Fruit fly (Drosophila melanogaster) whole organism, embryonic: ENCODE data around the gene CG43085.

Experiments
- Bgb ChIP-seq: fragments of 200-800 bp; sonication (Bioruptor generic); IDR thresholded peaks from 2 replicates; pipeline ENCODE4 v1.3.6; 2022; ENCODE audit warnings: missing biosample characterization, missing genetic modification characterization; ENCODE audit not compliant: partially characterized antibody
- CG11247 ChIP-seq: fragments of 200-800 bp; sonication (Bioruptor generic); IDR thresholded peaks from 2 replicates; pipeline ENCODE4 v1.3.6; 2022; ENCODE audit warnings: missing biosample characterization, missing genetic modification characterization
- CG12391 ChIP-seq: fragments of 200-800 bp; sonication (Bioruptor generic); optimal IDR thresholded peaks from 3 replicates; lab custom pipeline; 2018; ENCODE audit warnings: missing biosample characterization, mild to moderate bottlenecking, missing genetic modification characterization, moderate library complexity
- CG13287 ChIP-seq: fragments of 200-800 bp; sonication (Bioruptor generic); IDR thresholded peaks from 2 replicates; pipeline ENCODE4 v1.3.6; 2022; ENCODE audit warnings: missing biosample characterization, missing genetic modification characterization; ENCODE audit not compliant: partially characterized antibody
- CG13894 ChIP-seq: fragments of 200-800 bp; sonication (Bioruptor generic); optimal IDR thresholded peaks from 3 replicates; lab custom pipeline; 2018; ENCODE audit warnings: missing biosample characterization, mild to moderate bottlenecking, missing genetic modification characterization, moderate library complexity
- CG15269 ChIP-seq: fragments of 200-800 bp; sonication (Bioruptor generic); optimal IDR thresholded peaks from 2 replicates; lab custom pipeline; 2018; ENCODE audit warnings: missing biosample characterization, mild to moderate bottlenecking, missing genetic modification characterization, moderate library complexity
- CG16863 ChIP-seq: fragments of 200-800 bp; sonication (Bioruptor generic); optimal IDR thresholded peaks from 3 replicates; lab custom pipeline; 2016; ENCODE audit warnings: missing biosample characterization, missing genetic modification characterization
- CG17829 ChIP-seq: fragments of 200-800 bp; optimal IDR thresholded peaks from 2 replicates; lab custom pipeline; 2019; ENCODE audit warnings: missing biosample characterization, mild to moderate bottlenecking, missing genetic modification characterization, moderate library complexity
- CG1792 ChIP-seq: fragments of 200-800 bp; sonication (Bioruptor generic); optimal IDR thresholded peaks from 2 replicates; lab custom pipeline; 2016; ENCODE audit warnings: missing biosample characterization, missing genetic modification characterization
- CG31388 ChIP-seq: fragments of 200-800 bp; sonication (Bioruptor generic); optimal IDR thresholded peaks from 2 replicates; lab custom pipeline; 2016; ENCODE audit warnings: missing biosample characterization, missing genetic modification characterization
- CG31441 ChIP-seq: fragments of 200-800 bp; sonication (Bioruptor generic); IDR thresholded peaks from 2 replicates; pipeline ENCODE4 v1.3.6; 2022; ENCODE audit warnings: missing biosample characterization, missing genetic modification characterization
- CG4282 ChIP-seq: fragments of 200-800 bp; sonication (Bioruptor generic); optimal IDR thresholded peaks from 2 replicates; lab custom pipeline; 2016; ENCODE audit warnings: missing biosample characterization, missing genetic modification characterization
- CG6791 ChIP-seq: fragments of 200-800 bp; sonication (Bioruptor generic); IDR thresholded peaks from 3 replicates; pipeline ENCODE4 v1.3.6; 2022; ENCODE audit warnings: missing biosample characterization, missing genetic modification characterization; ENCODE audit not compliant: partially characterized antibody
- CG8281 ChIP-seq: fragments of 200-800 bp; sonication (Bioruptor generic); optimal IDR thresholded peaks from 2 replicates; lab custom pipeline; 2018; ENCODE audit warnings: missing biosample characterization, mild to moderate bottlenecking, missing genetic modification characterization, moderate library complexity
- CG9876 ChIP-seq: fragments of 200-800 bp; sonication (Bioruptor generic); optimal IDR thresholded peaks from 2 replicates; lab custom pipeline; 2016; ENCODE audit warnings: missing biosample characterization, missing genetic modification characterization
- CTCF ChIP-seq: fragments of 200-800 bp; sonication (Bioruptor generic); optimal IDR thresholded peaks from 2 replicates; lab custom pipeline; 2017; ENCODE audit warnings: missing biosample characterization, mild to moderate bottlenecking, missing genetic modification characterization, moderate library complexity
- CkIIα-i1 ChIP-seq: fragments of 200-800 bp; sonication (Bioruptor generic); IDR thresholded peaks from 2 replicates; pipeline ENCODE4 v1.3.6; 2022; ENCODE audit warnings: missing biosample characterization, missing genetic modification characterization
- D ChIP-seq, 2 experiments: fragments of 200-800 bp in 1 of 2; fragments of >200 bp in 1 of 2; sonication (Bioruptor generic) in 1 of 2; optimal IDR thresholded peaks; 2 replicates in 1 of 2; 3 replicates in 1 of 2; lab custom pipeline; 2017; ENCODE audit warnings: mild to moderate bottlenecking in 1 of 2, missing biosample characterization in 1 of 2, missing genetic modification characterization in 1 of 2, missing genetic modification reagents in 1 of 2
- Dll ChIP-seq: fragments of 200-800 bp; sonication (Bioruptor generic); IDR thresholded peaks from 4 replicates; pipeline ENCODE4 v1.3.6; 2022; ENCODE audit warnings: missing biosample characterization, missing genetic modification characterization; ENCODE audit not compliant: partially characterized antibody
- Doc3 ChIP-seq: fragments of 200-800 bp; sonication (Bioruptor generic); IDR thresholded peaks from 3 replicates; pipeline ENCODE4 v1.3.6; 2022; ENCODE audit warnings: missing biosample characterization, missing genetic modification characterization; ENCODE audit not compliant: partially characterized antibody
- E2f2 ChIP-seq: fragments of 200-800 bp; sonication (Bioruptor generic); IDR thresholded peaks from 2 replicates; pipeline ENCODE4 v1.3.6; 2022; ENCODE audit warnings: missing biosample characterization, missing genetic modification characterization
- ERR ChIP-seq: fragments of 200-800 bp; sonication (Bioruptor generic); optimal IDR thresholded peaks from 2 replicates; lab custom pipeline; 2016; ENCODE audit warnings: missing biosample characterization, missing genetic modification characterization
- Gug ChIP-seq: fragments of 200-800 bp; sonication (Bioruptor generic); IDR thresholded peaks from 4 replicates; pipeline ENCODE4 v1.3.6; 2022; ENCODE audit warnings: missing biosample characterization, missing genetic modification characterization
- HLH54F ChIP-seq: fragments of 200-800 bp; sonication (Bioruptor generic); optimal IDR thresholded peaks from 3 replicates; lab custom pipeline; 2016; ENCODE audit warnings: missing biosample characterization, missing genetic modification characterization
- Lhr ChIP-seq: fragments of 200-800 bp; sonication (Bioruptor generic); optimal IDR thresholded peaks from 3 replicates; lab custom pipeline; 2017; ENCODE audit warnings: mild to moderate bottlenecking, missing biosample characterization, missing genetic modification reagents, missing genetic modification characterization
- Myb ChIP-seq: fragments of 200-800 bp; sonication (Bioruptor generic); optimal IDR thresholded peaks from 2 replicates; lab custom pipeline; 2016; ENCODE audit warnings: missing biosample characterization, missing genetic modification characterization
- Oli ChIP-seq: fragments of 200-800 bp; sonication (Bioruptor generic); optimal IDR thresholded peaks from 2 replicates; lab custom pipeline; 2018; ENCODE audit warnings: missing biosample characterization, mild to moderate bottlenecking, missing genetic modification characterization, moderate library complexity
- Opbp ChIP-seq: fragments of 200-800 bp; sonication (Bioruptor generic); IDR thresholded peaks from 3 replicates; pipeline ENCODE4 v1.3.6; 2022; ENCODE audit warnings: missing biosample characterization, missing genetic modification characterization; ENCODE audit not compliant: partially characterized antibody
- ase ChIP-seq: fragments of 200-800 bp; sonication (Bioruptor generic); IDR thresholded peaks from 3 replicates; pipeline ENCODE4 v1.3.6; 2022; ENCODE audit warnings: missing biosample characterization, missing genetic modification characterization
- bab2 ChIP-seq: fragments of 200-800 bp; sonication (Bioruptor generic); optimal IDR thresholded peaks from 2 replicates; lab custom pipeline; 2016; ENCODE audit warnings: missing biosample characterization, missing genetic modification characterization
- bigmax ChIP-seq: fragments of 200-800 bp; sonication (Bioruptor generic); optimal IDR thresholded peaks from 2 replicates; lab custom pipeline; 2018; ENCODE audit warnings: missing biosample characterization, mild to moderate bottlenecking, missing genetic modification characterization
- chm ChIP-seq: fragments of 200-800 bp; sonication (Bioruptor generic); IDR thresholded peaks from 2 replicates; pipeline ENCODE4 v1.3.6; 2022; ENCODE audit warnings: missing biosample characterization, missing genetic modification characterization
- chn ChIP-seq: fragments of 200-800 bp; sonication (Bioruptor generic); optimal IDR thresholded peaks from 2 replicates; lab custom pipeline; 2016; ENCODE audit warnings: missing biosample characterization, missing genetic modification characterization
- dysf ChIP-seq: fragments of 200-800 bp; sonication (Bioruptor generic); IDR thresholded peaks from 3 replicates; pipeline ENCODE4 v1.3.6; 2022; ENCODE audit warnings: missing biosample characterization, missing genetic modification characterization
- ewg ChIP-seq: fragments of 200-800 bp; sonication (Bioruptor generic); optimal IDR thresholded peaks from 3 replicates; lab custom pipeline; 2017; ENCODE audit warnings: mild to moderate bottlenecking, missing biosample characterization, missing genetic modification reagents, missing genetic modification characterization
- fd3F ChIP-seq: fragments of 200-800 bp; sonication (Bioruptor generic); optimal IDR thresholded peaks from 2 replicates; lab custom pipeline; 2018; ENCODE audit warnings: missing biosample characterization, mild to moderate bottlenecking, missing genetic modification characterization, moderate library complexity
- grau ChIP-seq: fragments of 200-800 bp; optimal IDR thresholded peaks from 3 replicates; lab custom pipeline; 2019; ENCODE audit warnings: missing biosample characterization, mild to moderate bottlenecking, missing genetic modification characterization, moderate library complexity
- mld ChIP-seq: fragments of 200-800 bp; sonication (Bioruptor generic); IDR thresholded peaks from 3 replicates; pipeline ENCODE4 v1.3.6; 2022; ENCODE audit warnings: missing biosample characterization, missing genetic modification characterization; ENCODE audit not compliant: partially characterized antibody
- oc ChIP-seq: fragments of 200-800 bp; sonication (Bioruptor generic); optimal IDR thresholded peaks from 2 replicates; lab custom pipeline; 2018; ENCODE audit warnings: missing biosample characterization, mild to moderate bottlenecking, missing genetic modification characterization, moderate library complexity
- p53 ChIP-seq: fragments of 200-800 bp; sonication (Bioruptor generic); optimal IDR thresholded peaks from 2 replicates; lab custom pipeline; 2016; ENCODE audit warnings: missing biosample characterization, missing genetic modification characterization
- phol ChIP-seq: fragments of 200-800 bp; sonication (Bioruptor generic); optimal IDR thresholded peaks from 3 replicates; lab custom pipeline; 2018; ENCODE audit warnings: missing biosample characterization, mild to moderate bottlenecking, missing genetic modification characterization, moderate library complexity
- pita ChIP-seq: fragments of 200-800 bp; sonication (Bioruptor generic); optimal IDR thresholded peaks from 2 replicates; lab custom pipeline; 2017; ENCODE audit warnings: missing biosample characterization, mild to moderate bottlenecking, missing genetic modification characterization
- sd ChIP-seq: fragments of 200-800 bp; sonication (Bioruptor generic); optimal IDR thresholded peaks from 3 replicates; lab custom pipeline; 2018; ENCODE audit warnings: missing biosample characterization, mild to moderate bottlenecking, missing genetic modification characterization, moderate library complexity
- sens-2 ChIP-seq: fragments of 200-800 bp; sonication (Bioruptor generic); IDR thresholded peaks from 2 replicates; pipeline ENCODE4 v1.3.6; 2022; ENCODE audit warnings: missing biosample characterization, missing genetic modification characterization
- sna ChIP-seq: fragments of 200-800 bp; sonication (Bioruptor generic); IDR thresholded peaks from 2 replicates; pipeline ENCODE4 v1.3.6; 2022; ENCODE audit warnings: missing biosample characterization, missing genetic modification characterization; ENCODE audit not compliant: partially characterized antibody
- tll ChIP-seq, 2 experiments: fragments of 200-800 bp in 1 of 2; fragments of >200 bp in 1 of 2; sonication (Bioruptor generic) in 1 of 2; optimal IDR thresholded peaks; 2 replicates each; lab custom pipeline; 2017 to 2019; ENCODE audit warnings: missing biosample characterization in 2 of 2, missing genetic modification characterization in 2 of 2, mild to moderate bottlenecking in 1 of 2, moderate library complexity in 1 of 2
- unc-4 ChIP-seq: fragments of 200-800 bp; sonication (Bioruptor generic); IDR thresholded peaks from 2 replicates; pipeline ENCODE4 v1.3.6; 2022; ENCODE audit warnings: missing biosample characterization, missing genetic modification characterization; ENCODE audit not compliant: partially characterized antibody
- usp ChIP-seq: fragments of >200 bp; optimal IDR thresholded peaks from 2 replicates; lab custom pipeline; 2017; ENCODE audit warnings: missing biosample characterization, missing genetic modification characterization

Gene CG43085

dm6 chr3L:17668945-17669779 is 22.6 kb upstream of the CG43085 start, which contains the start of gene Crtc (continued):
- TF ChIP-seq Oli (tag; lab: Kevin White, UChicago) = no peak
- TF ChIP-seq HLH54F (GFP tag; lab: Kevin White, UChicago) = no peak
- no peak for TF ChIP-seq tll (GFP tag; optimal IDR thresholded peaks at IDR 0.05; lab: Kevin White, UChicago)
- TF ChIP-seq sna (GFP tag; lab: Robert Waterston, UW) = peak; percentile 64
- TF ChIP-seq CG6791 = peak; percentile 82
- peak; percentile 44 for TF ChIP-seq CG12391 (tag; lab: Kevin White, UChicago)
- no peak for TF ChIP-seq dysf
- no peak for TF ChIP-seq CG16863 (GFP tag; lab: Kevin White, UChicago)
- TF ChIP-seq mld (GFP tag; lab: Robert Waterston, UW) = peak; percentile 66
- TF ChIP-seq D (optimal IDR thresholded peaks at IDR 0.05; lab: Kevin White, UChicago) = peak; percentile 63
- no peak for TF ChIP-seq D (GFP tag; optimal IDR thresholded peaks at IDR 0.05; lab: Kevin White, UChicago)
- peak; percentile 9 for TF ChIP-seq grau (tag; lab: Kevin White, UChicago)
- no peak for TF ChIP-seq ewg (GFP tag; lab: Kevin White, UChicago)
- peak; percentile 29 for TF ChIP-seq phol (tag; lab: Kevin White, UChicago)
- TF ChIP-seq CG9876 (GFP tag; lab: Kevin White, UChicago) = no peak
- TF ChIP-seq Lhr (GFP tag; lab: Kevin White, UChicago) = peak; percentile 59
- TF ChIP-seq usp = no peak
- no peak for TF ChIP-seq CG4282
- TF ChIP-seq CG11247 (GFP tag; lab: Robert Waterston, UW) = peak; percentile 39; the same call in 1 of the 2 replicates
- TF ChIP-seq CG31388 = no peak
- peak; percentile 48; the same call in 2 of the 3 replicates for TF ChIP-seq Doc3
- peak; percentile 85 for TF ChIP-seq E2f2 (GFP tag; lab: Robert Waterston, UW)
- peak; percentile 61 for TF ChIP-seq sd (tag; lab: Kevin White, UChicago)
- TF ChIP-seq p53 = no peak
- 0 out of 2 replicates have a peak, but pooled peaks have one; percentile 25 for TF ChIP-seq CG31441 (GFP tag; lab: Robert Waterston, UW)
- TF ChIP-seq CG13287 = peak; percentile 72
- 0 out of 3 replicates have a peak, but pooled peaks have one; percentile 10 for TF ChIP-seq ase (GFP tag; lab: Robert Waterston, UW)
- TF ChIP-seq sens-2 = no peak
- TF ChIP-seq CG17829 (tag; lab: Kevin White, UChicago) = no peak
- peak; percentile 78 for TF ChIP-seq Dll (GFP tag; lab: Robert Waterston, UW)
- TF ChIP-seq CG8281 = no peak
- TF ChIP-seq CTCF = peak; percentile 40
- peak; percentile 81 for TF ChIP-seq pita (GFP tag; lab: Kevin White, UChicago)
- no peak for TF ChIP-seq Gug (GFP tag; lab: Robert Waterston, UW)
- TF ChIP-seq chm (GFP tag; lab: Robert Waterston, UW) = no peak
- TF ChIP-seq oc (tag; lab: Kevin White, UChicago) = no peak
- no peak for TF ChIP-seq CG1792 (GFP tag; lab: Kevin White, UChicago)
- no peak for TF ChIP-seq CG13894 (tag; lab: Kevin White, UChicago)
- no peak for TF ChIP-seq bigmax (GFP tag; lab: Kevin White, UChicago)
- no peak for TF ChIP-seq CG15269 (tag; lab: Kevin White, UChicago)
- no peak for TF ChIP-seq chn (GFP tag; lab: Kevin White, UChicago)
- TF ChIP-seq Opbp = peak; percentile 80; the same call in 2 of the 3 replicates
- peak; percentile 75 for TF ChIP-seq Bgb (GFP tag; lab: Robert Waterston, UW)
- peak; percentile 76 for TF ChIP-seq unc-4 (GFP tag; lab: Robert Waterston, UW)
- no peak for TF ChIP-seq CkIIα-i1
- no peak for TF ChIP-seq fd3F (GFP tag; lab: Kevin White, UChicago)
- TF ChIP-seq bab2 (GFP tag; lab: Kevin White, UChicago) = no peak
- peak; percentile 80 for TF ChIP-seq Myb (GFP tag; lab: Kevin White, UChicago)
- no peak for TF ChIP-seq ERR
